Fruit fly (Drosophila melanogaster) whole organism: ENCODE measurements around the gene FASN2.

Source experiments
- CG8478 ChIP-seq: fragments of >200 bp; optimal IDR thresholded peaks from 2 replicates; lab custom pipeline; 2018; ENCODE audit warnings: inconsistent platforms
- Dll ChIP-seq: fragments of >200 bp; optimal IDR thresholded peaks from 2 replicates; lab custom pipeline; 2017
- EcR ChIP-seq, 2 experiments: fragments of >200 bp; optimal IDR thresholded peaks; 2 replicates each; lab custom pipeline; 2017; ENCODE audit warnings: missing biosample characterization in 2 of 2, missing genetic modification characterization in 2 of 2, missing genetic modification reagents in 2 of 2
- pan ChIP-seq: fragments of >200 bp; optimal IDR thresholded peaks from 2 replicates; lab custom pipeline; 2017
- psq ChIP-seq: fragments of >200 bp; optimal IDR thresholded peaks from 2 replicates; lab custom pipeline; 2017
- usp ChIP-seq: fragments of >200 bp; optimal IDR thresholded peaks from 2 replicates; lab custom pipeline; 2017; ENCODE audit warnings: missing biosample characterization, missing genetic modification characterization, mixed read lengths

Gene FASN2

DNA sequence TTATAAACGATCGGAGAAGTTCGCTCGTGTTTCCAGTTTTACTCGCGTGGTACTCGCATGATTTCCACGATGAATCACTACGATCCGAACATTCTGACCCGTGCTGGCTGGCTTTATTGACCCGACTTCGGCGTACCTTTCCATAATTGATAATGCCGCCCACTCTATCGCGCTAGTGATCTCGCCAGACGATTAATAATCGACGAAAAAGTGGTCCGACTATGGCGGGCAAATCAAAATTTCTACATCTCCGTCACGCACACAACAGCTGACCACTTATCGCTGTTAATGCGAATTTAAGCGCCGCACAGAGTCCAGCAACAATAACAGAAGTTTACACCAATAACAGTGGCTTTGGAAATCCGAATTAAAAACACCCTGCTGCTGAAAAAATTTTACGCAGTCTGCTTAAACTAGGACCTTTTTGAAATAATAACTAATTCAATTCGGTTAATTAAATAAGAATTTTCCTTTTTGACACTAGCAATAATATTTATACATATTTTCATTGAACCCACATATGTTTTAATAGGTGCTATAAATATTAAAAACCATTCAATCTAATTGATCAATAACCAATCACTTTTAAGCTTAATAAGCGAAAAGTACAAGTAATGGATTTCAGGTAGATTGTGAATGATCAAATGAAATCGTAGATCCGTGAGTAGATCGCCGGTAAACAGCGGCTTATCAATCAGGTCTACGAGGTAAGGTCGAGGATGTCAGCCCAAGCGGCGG is 12.1 kb downstream of the FASN2 start:
- TF ChIP-seq Dll (lab: Kevin White, UChicago) (no peak), CG8478 (lab: Kevin White, UChicago) (no peak), usp (GFP tag; lab: Kevin White, UChicago) (no peak), pan (lab: Kevin White, UChicago) (no peak), psq (lab: Kevin White, UChicago) (no peak), EcR (GFP tag; optimal IDR thresholded peaks at IDR 0.05; lab: Kevin White, UChicago) (no peak)

DNA sequence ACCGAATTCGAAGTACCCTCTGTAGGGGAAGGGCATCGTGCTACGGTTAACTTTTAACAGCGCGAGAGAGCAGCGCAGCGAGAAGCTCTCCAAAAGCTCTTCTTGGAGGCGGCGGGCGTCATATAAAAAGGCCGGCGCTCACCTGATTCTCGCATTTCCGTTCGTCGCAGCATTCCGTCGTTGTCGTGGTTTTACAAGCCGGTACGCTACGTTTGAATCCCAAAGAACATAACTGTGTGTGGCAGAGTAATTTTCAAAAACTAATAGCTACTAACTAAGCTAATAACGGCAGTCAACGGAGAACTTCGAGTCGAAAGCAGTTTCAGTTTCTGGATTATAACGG is 12.7 kb downstream of the FASN2 start, which contains the start of gene FASN1:
TSS of gene FASN1 (plus strand) at position 151 of the 343 bp plus-strand sequence.
- no peak for TF ChIP-seq EcR (GFP tag; optimal IDR thresholded peaks at IDR 0.05; lab: Kevin White, UChicago)
- no peak for TF ChIP-seq pan (lab: Kevin White, UChicago)
- no peak for TF ChIP-seq usp (GFP tag; lab: Kevin White, UChicago)
- no peak for TF ChIP-seq psq (lab: Kevin White, UChicago)
- TF ChIP-seq Dll (lab: Kevin White, UChicago): peak; percentile 22
- TF ChIP-seq CG8478 (lab: Kevin White, UChicago): no peak

DNA sequence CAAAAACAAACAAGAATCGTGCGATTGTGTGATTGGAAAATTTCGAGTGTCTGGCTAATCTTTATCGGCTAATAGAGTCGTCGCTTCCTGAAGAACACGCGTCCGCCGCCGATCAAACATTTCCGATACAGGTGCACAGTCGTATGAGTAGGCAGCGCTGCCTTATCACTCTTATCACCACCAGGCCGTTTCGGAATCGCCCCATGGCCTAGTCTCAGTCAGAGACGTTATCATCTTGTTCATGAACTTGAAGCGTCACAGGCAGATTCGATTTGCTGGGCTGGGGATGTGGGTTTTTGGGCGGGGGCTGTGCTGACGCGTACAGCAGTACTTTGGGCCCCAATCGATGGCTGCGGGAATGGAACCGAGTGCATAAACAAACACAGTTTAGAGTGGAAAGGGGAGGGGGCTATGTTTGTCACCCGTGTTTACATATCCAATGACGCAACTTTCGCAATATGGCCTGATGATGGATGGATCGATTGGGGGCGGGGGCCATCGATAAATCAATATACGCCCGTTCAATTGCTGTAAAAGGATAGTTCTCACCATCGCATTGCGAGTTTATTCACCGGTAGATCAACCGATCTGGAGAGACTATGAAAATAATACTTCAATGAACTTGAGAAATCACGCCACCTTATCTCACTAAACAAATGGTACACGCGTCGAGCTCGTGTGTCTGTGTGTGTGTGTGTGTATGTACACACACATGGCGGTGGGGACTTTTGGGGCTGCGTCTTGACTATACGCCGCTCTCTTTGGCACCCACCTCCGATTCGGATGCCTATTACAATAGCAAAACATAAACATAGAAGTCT is 14.4 kb downstream of the FASN2 start:
- no peak for TF ChIP-seq Dll (lab: Kevin White, UChicago)
- TF ChIP-seq psq (lab: Kevin White, UChicago): no peak
- no peak for TF ChIP-seq CG8478 (lab: Kevin White, UChicago)

DNA sequence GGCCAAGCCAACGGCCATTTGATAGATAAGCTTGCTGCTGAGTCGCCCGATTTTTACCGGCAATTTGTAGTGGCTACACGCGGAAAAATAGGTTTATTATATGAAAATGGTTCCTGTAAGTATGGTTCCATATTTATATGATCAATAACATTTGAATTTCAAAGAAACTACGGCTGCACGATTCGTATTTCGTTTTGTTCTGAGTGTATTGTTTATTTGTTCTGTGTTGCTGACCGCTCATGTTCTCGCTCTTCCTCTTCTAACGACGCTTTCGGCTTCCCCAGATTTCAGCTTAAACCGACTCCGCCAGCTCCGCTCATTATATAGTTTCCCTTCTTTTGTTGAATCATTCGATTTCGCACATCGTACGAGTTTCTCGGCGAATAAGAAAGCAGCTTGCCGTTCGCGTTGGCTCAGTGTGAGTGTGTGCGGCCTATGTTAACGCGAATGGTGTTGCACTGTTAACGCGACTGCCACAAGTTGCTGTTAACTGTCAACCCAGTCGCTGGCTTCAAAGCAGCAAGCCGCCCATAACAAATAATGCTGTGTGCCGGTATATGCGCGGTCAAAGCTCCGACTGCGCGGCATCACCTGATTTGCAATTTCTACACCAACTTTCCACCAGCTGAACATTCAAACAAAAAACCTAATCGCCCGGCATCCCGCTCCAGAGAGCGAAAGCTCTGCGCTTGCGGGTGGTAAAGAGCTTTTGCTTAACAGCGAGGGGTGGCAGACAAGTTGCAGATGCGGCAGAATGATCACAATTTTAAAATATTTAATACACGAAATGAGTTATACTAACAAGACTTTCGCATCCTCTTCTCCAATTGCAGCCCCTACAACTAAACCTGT is 15.3 kb downstream of the FASN2 start:
- no peak for TF ChIP-seq pan (lab: Kevin White, UChicago)
- no peak for TF ChIP-seq usp (GFP tag; lab: Kevin White, UChicago)
- no peak for TF ChIP-seq psq (lab: Kevin White, UChicago)
- no peak for TF ChIP-seq CG8478 (lab: Kevin White, UChicago)
- TF ChIP-seq Dll (lab: Kevin White, UChicago): no peak
- no peak for TF ChIP-seq EcR (GFP tag; optimal IDR thresholded peaks at IDR 0.05; lab: Kevin White, UChicago)

DNA sequence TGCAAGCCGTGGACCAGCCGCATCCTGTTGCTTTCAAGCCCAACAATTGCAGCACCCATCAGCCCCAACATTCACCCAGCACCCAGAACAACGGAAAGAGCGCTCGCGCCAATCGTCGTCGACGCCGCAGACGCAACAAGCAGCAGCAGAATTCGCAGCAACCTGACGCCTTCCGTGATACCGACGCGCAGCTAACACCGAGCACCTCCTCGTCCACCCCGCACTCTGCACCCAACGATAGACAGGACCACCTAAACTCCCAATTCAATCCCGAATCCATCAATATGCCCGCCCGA is 15.8 kb downstream of the FASN2 start:
- TF ChIP-seq psq (lab: Kevin White, UChicago) (no peak), EcR (GFP tag; optimal IDR thresholded peaks at IDR 0.05; lab: Kevin White, UChicago) (no peak), usp (GFP tag; lab: Kevin White, UChicago) (no peak), pan (lab: Kevin White, UChicago) (no peak), Dll (lab: Kevin White, UChicago) (no peak), CG8478 (lab: Kevin White, UChicago) (no peak)

DNA sequence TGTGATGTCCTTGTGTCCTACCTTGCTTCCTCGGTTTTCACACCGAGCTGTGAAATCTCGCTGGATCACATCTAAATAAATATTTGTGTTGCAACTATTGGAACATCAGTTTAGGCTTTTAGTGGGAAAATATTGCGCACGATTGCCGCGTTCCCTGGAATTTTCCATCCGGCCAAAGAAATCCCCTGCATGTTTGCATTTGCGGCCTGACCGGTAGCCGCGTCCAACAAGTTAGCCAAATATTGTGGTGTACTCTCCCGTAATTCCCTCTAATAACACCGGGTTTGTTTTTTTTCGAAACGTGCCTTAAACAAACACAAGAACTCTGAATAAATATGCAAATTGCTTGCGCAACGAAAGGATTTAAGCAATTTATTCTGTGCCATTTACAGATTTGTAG is 35.0 kb downstream of the FASN2 start:
- no peak for TF ChIP-seq psq (lab: Kevin White, UChicago)
- no peak for TF ChIP-seq usp (GFP tag; lab: Kevin White, UChicago)
- no peak for TF ChIP-seq CG8478 (lab: Kevin White, UChicago)
- TF ChIP-seq EcR (GFP tag; optimal IDR thresholded peaks at IDR 0.05; lab: Kevin White, UChicago): no peak
- TF ChIP-seq Dll (lab: Kevin White, UChicago): no peak
- no peak for TF ChIP-seq pan (lab: Kevin White, UChicago)

DNA sequence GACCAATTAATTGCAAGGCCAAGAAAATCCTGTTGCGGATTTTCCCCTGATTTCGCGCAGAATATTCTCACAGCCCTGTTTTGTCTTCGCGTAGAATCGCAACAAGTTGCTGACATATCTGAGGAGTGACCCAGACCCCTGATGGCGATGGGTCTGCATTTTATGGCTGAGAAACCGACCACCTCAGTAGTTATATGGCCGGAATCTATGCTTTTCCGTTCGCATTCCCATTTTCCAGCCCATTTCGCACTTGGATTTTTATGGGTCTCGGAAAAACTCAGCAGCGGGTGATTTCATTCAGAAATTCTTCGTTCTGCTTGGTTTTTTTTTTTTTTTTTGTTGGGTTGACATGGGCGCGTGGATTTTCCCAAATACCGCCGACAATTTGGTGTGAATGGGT is 39.1 kb downstream of the FASN2 start:
- no peak for TF ChIP-seq EcR (GFP tag; optimal IDR thresholded peaks at IDR 0.05; lab: Kevin White, UChicago)
- no peak for TF ChIP-seq psq (lab: Kevin White, UChicago)
- no peak for TF ChIP-seq Dll (lab: Kevin White, UChicago)
- no peak for TF ChIP-seq usp (GFP tag; lab: Kevin White, UChicago)
- TF ChIP-seq pan (lab: Kevin White, UChicago): no peak
- TF ChIP-seq CG8478 (lab: Kevin White, UChicago): no peak

DNA sequence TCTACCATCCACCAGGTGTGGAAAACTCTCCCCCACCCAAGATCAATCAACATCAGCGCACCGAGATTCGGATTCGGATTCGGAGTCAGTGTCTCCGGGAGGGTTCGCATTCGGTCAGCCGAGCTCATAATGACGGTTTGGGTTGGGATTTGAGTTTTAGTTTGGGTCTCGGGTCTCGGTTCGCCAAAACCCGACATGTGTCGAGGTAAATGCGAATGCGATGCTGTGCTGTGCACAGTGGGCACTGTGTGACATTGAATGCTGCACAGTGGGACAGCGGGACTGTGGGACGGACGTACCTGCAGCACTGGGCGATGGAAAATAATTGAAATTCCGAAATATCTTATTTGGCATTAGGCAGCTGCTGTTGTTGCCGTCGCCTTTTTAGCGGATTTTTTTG is 39.8 kb downstream of the FASN2 start:
- no peak for TF ChIP-seq Dll (lab: Kevin White, UChicago)
- TF ChIP-seq pan (lab: Kevin White, UChicago): no peak
- TF ChIP-seq psq (lab: Kevin White, UChicago): no peak
- no peak for TF ChIP-seq CG8478 (lab: Kevin White, UChicago)
- TF ChIP-seq EcR (GFP tag; optimal IDR thresholded peaks at IDR 0.05; lab: Kevin White, UChicago): no peak
- no peak for TF ChIP-seq usp (GFP tag; lab: Kevin White, UChicago)

DNA sequence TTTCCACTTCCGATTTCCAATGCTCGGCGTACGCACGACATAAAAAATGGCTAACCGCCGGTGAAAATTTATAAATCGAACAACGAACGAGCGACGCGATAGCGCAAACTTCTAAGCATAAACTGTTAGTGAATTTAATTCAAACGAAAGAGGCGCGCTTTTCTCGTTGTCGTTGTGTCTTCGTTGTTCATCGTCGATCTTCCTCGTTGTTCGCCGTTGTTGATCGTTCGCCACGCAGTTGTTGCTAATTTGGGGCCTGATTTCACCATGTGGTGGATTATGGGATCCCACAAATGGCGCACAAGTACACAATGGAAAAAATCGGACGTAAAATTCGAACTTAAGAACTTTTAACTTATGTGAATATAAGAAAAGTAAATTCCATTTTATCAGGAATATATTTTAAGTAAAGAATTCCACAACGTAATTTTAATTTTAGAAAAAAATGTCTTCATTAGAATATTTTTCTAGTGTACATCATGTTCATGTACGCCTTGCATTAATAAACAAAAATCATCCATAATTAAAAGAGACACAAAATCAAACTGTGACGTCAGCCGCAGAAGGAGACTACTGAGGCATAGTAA is 42.6 kb downstream of the FASN2 start:
- TF ChIP-seq EcR (GFP tag; optimal IDR thresholded peaks at IDR 0.05; lab: Kevin White, UChicago) (no peak), CG8478 (lab: Kevin White, UChicago) (no peak), pan (lab: Kevin White, UChicago) (no peak), usp (GFP tag; lab: Kevin White, UChicago) (no peak), psq (lab: Kevin White, UChicago) (no peak), Dll (lab: Kevin White, UChicago) (no peak)

DNA sequence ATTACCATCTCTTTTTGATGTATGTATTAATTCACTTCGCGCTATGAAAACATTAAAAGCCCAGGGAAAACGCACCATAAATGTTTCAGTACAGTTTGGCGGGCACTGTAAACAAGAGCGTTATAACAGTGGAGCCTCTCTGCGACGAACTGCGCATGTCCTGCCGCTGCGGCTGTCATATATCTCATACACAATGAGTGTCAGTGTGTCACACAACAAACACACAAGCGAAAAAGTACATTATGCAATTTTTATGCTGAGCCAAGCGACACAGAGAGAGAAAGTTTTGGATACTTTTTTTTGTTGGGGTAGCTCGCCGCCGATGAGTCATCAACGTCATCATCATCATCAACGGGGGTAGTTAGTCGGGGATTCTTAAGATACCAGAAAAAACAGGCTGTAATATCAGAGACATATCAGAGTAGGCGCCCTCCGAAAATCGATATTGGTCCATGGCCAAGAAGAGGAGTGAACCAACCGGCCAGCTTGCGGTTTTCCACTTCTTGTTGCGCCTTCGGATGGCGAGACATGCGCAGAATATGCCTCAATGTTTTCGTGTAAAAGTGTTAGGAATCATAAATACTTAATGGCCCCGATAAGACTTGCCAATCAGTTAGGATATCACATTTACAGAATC is 44.6 kb downstream of the FASN2 start:
- TF ChIP-seq EcR (GFP tag; optimal IDR thresholded peaks at IDR 0.05; lab: Kevin White, UChicago): no peak
- no peak for TF ChIP-seq usp (GFP tag; lab: Kevin White, UChicago)
- TF ChIP-seq Dll (lab: Kevin White, UChicago): no peak
- no peak for TF ChIP-seq CG8478 (lab: Kevin White, UChicago)
- TF ChIP-seq psq (lab: Kevin White, UChicago): no peak
- TF ChIP-seq pan (lab: Kevin White, UChicago): no peak
